Worm (Caenorhabditis elegans): ENCODE data around the gene Y6G8.16.
A peak's percentile ranks its signal among the peaks of the same experiment; 100 is the strongest.

Y6G8.16 gene

ce11 chrV:17606050-17606449, at the start of gene Y6G8.16:
Gene Y6G8.16 (plus strand): TSS chrV:17606350.
- TF ChIP-seq F37B4.10 (GFP tag; IDR thresholded peaks at IDR 0.05), result 0 out of 2 replicates have a peak, but pooled peaks have one; percentile 39

ce11 chrV:17558377-17558776, 47.8 kb upstream of the Y6G8.16 start, which contains the start of gene fbxa-174:
Gene fbxa-174 (minus strand): TSS chrV:17558477.
- no peak for TF ChIP-seq attf-3 (GFP tag; conservative IDR thresholded peaks at IDR 0.05)
- no peak for TF ChIP-seq ztf-28 (GFP tag; IDR thresholded peaks at IDR 0.05)
- no peak for TF ChIP-seq F57C9.4 (tag; optimal IDR thresholded peaks at IDR 0.05)
- no peak for TF ChIP-seq attf-5 (GFP tag; optimal IDR thresholded peaks at IDR 0.05)
- no peak for TF ChIP-seq nhr-120 (GFP tag; IDR thresholded peaks at IDR 0.05)

ce11 chrV:17558946-17559345, 47.2 kb upstream of the Y6G8.16 start, which contains the start of gene fbxa-172:
Gene fbxa-172 (plus strand): TSS chrV:17559246.
- TF ChIP-seq F57C9.4 (tag; optimal IDR thresholded peaks at IDR 0.05), result no peak
- TF ChIP-seq hsf-1 (GFP tag; IDR thresholded peaks at IDR 0.05), result no peak
- TF ChIP-seq K11D2.4 (GFP tag; IDR thresholded peaks at IDR 0.05), result no peak
- no peak for TF ChIP-seq ceh-27 (GFP tag; optimal IDR thresholded peaks at IDR 0.05)
- TF ChIP-seq ZK185.1 (tag; optimal IDR thresholded peaks at IDR 0.05; ENCODE audit: poor library complexity, severe bottlenecking), result no peak
- TF ChIP-seq efl-1 (GFP tag; optimal IDR thresholded peaks at IDR 0.05), result no peak
- TF ChIP-seq Y79H2A.3 (GFP tag; conservative IDR thresholded peaks at IDR 0.05), result no peak
- no peak for TF ChIP-seq nfya-1 (tag; optimal IDR thresholded peaks at IDR 0.05; ENCODE audit: borderline replicate concordance, insufficient read depth)
- no peak for TF ChIP-seq zim-3 (tag; optimal IDR thresholded peaks at IDR 0.05)
- TF ChIP-seq let-607 (tag; optimal IDR thresholded peaks at IDR 0.05), result no peak
- no peak for TF ChIP-seq F52B5.7 (tag; optimal IDR thresholded peaks at IDR 0.05)
- TF ChIP-seq dox-1 (GFP tag; IDR thresholded peaks at IDR 0.05), result no peak
- TF ChIP-seq hlh-26 (GFP tag; conservative IDR thresholded peaks at IDR 0.05), result no peak
- no peak for TF ChIP-seq unc-130 (GFP tag; optimal IDR thresholded peaks at IDR 0.05)
- TF ChIP-seq aptf-2 (GFP tag; conservative IDR thresholded peaks at IDR 0.05), result no peak

DNA sequence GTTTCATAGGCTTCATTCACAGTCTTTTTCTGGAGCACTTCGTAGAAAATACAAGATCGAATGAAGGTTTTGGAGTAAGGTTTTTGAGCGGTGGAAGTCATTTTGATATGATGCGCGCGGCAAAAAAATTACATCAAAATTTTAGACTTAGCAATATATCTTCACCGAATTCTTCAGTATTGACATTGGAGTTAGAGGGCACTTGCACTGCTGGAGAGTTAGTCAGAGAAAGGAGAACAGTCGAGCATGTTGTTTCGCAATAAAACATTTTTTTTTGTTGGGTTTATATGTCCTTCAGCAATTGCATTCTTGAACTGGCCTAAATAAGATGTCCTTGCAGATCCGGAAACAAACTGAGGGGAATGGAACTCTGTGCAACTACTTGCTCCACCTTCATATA, 40.2 kb upstream of the Y6G8.16 start, which contains the start of gene fbxa-171:
TSS of gene fbxa-171 (minus strand) at position 101 of the 400 bp plus-strand sequence.
- TF ChIP-seq ekl-4 (GFP tag; IDR thresholded peaks at IDR 0.05) (no peak), dpff-1 (tag; optimal IDR thresholded peaks at IDR 0.05) (no peak), hmg-20 (GFP tag; IDR thresholded peaks at IDR 0.05) (no peak), somi-1 (GFP tag; optimal IDR thresholded peaks at IDR 0.05) (no peak), Y67H2A.10 (GFP tag; conservative IDR thresholded peaks at IDR 0.05) (no peak), tbx-9 (tag; optimal IDR thresholded peaks at IDR 0.05; ENCODE audit: borderline replicate concordance) (no peak), aptf-2 (GFP tag; conservative IDR thresholded peaks at IDR 0.05) (no peak), lin-35 (GFP tag; optimal IDR thresholded peaks at IDR 0.05) (no peak), lir-1 (GFP tag; conservative IDR thresholded peaks at IDR 0.05) (no peak), B0019.2 (GFP tag; conservative IDR thresholded peaks at IDR 0.05) (no peak)

ce11 chrV:17566850-17567249, 39.3 kb upstream of the Y6G8.16 start, which contains the start of gene C38D9.2:
Gene C38D9.2 (plus strand): TSS chrV:17567150.
- TF ChIP-seq T26A5.8 (tag; optimal IDR thresholded peaks at IDR 0.05) (no peak), ceh-91 (GFP tag; IDR thresholded peaks at IDR 0.05) (no peak), B0035.1 (tag; optimal IDR thresholded peaks at IDR 0.05) (no peak), chd-7 (tag; optimal IDR thresholded peaks at IDR 0.05) (no peak), aptf-3 (GFP tag; IDR thresholded peaks at IDR 0.05) (no peak), snpc-1.1 (tag; optimal IDR thresholded peaks at IDR 0.05; ENCODE audit: insufficient read depth) (no peak), F33H1.4 (GFP tag; IDR thresholded peaks at IDR 0.05) (no peak), bed-1 (GFP tag; IDR thresholded peaks at IDR 0.05) (no peak), pha-4 (tag; optimal IDR thresholded peaks at IDR 0.05) (no peak), lin-54 (GFP tag; optimal IDR thresholded peaks at IDR 0.05) (no peak), Y53F4B.3 (GFP tag; IDR thresholded peaks at IDR 0.05) (no peak), F39B2.1 (GFP tag; IDR thresholded peaks at IDR 0.05) (no peak), tbp1 (GFP tag; optimal IDR thresholded peaks at IDR 0.05) (no peak), efl-1 (GFP tag; optimal IDR thresholded peaks at IDR 0.05) (no peak), ekl-4 (GFP tag; IDR thresholded peaks at IDR 0.05) (no peak)

All from whole organism, young adult.